Worm (Caenorhabditis elegans) whole organism, L3 larva: ENCODE data around the gene nhr-37.

Source experiments
- ama-1 ChIP-seq: fragments of 150-350 bp; optimal IDR thresholded peaks from 2 replicates; lab custom pipeline; 2018
- ceh-16 ChIP-seq: sonication (generic microtip); optimal IDR thresholded peaks from 2 replicates; lab custom pipeline; 2017; ENCODE audit warnings: missing biosample characterization, missing genetic modification characterization
- elt-1 ChIP-seq: fragments of 150-350 bp; optimal IDR thresholded peaks from 2 replicates; lab custom pipeline; 2014; ENCODE audit warnings: missing biosample characterization, missing genetic modification characterization
- fos-1 ChIP-seq: fragments of 150-350 bp; optimal IDR thresholded peaks from 2 replicates; lab custom pipeline; 2014; ENCODE audit warnings: missing biosample characterization, missing genetic modification characterization
- mdl-1 ChIP-seq: fragments of 150-350 bp; optimal IDR thresholded peaks from 2 replicates; lab custom pipeline; 2014; ENCODE audit warnings: missing biosample characterization, missing genetic modification characterization
- nfya-1 ChIP-seq: sonication (generic microtip); optimal IDR thresholded peaks from 2 replicates; lab custom pipeline; 2017; ENCODE audit warnings: missing genetic modification characterization, mild to moderate bottlenecking, missing compliant biosample characterization, antibody characterized with exemption, moderate library complexity; ENCODE audit not compliant: insufficient read depth
- nhr-77 ChIP-seq: fragments of 150-350 bp; optimal IDR thresholded peaks from 2 replicates; lab custom pipeline; 2014; ENCODE audit warnings: missing biosample characterization, missing genetic modification characterization
- pha-4 ChIP-seq: fragments of 150-350 bp; optimal IDR thresholded peaks from 2 replicates; lab custom pipeline; 2014; ENCODE audit warnings: missing biosample characterization, missing genetic modification reagents, missing genetic modification characterization
- pqm-1 ChIP-seq: fragments of 150-350 bp; optimal IDR thresholded peaks from 2 replicates; lab custom pipeline; 2017; ENCODE audit warnings: missing biosample characterization, missing genetic modification characterization, inconsistent platforms
- snpc-4 ChIP-seq: fragments of 150-350 bp; optimal IDR thresholded peaks from 2 replicates; lab custom pipeline; 2014; ENCODE audit warnings: missing biosample characterization, missing genetic modification characterization

DNA sequence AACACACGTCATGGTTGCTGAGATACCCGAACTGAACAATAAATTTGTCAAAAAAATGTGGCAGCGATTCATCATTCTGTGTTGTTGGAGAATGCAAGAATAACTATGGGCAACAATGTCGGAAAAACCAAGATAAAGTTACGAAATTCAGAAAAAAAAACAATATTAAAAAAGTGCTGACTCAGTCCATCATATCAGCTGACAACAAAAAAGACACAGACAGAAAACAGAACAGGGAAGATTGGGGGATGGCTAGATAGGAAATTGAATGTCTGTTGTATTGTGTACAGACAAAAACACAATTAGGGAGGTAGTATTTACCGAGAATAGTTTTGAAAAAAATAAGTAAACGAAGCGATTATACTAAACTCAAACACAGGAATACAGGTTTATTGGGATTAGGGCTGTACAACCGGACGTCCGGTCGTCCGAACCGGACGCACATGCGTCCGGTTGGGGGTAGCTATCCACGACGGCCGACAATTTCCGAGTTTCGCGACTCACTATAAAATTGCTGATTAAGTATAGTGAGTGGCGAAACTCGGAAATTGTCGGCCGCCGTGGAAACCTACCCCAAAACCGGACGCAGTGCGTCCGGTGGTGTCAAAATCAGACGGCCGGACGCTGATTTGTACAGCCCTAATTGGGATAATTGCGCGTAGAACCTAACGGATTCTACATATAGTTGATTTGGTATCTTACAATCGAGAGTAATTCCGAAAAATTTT, 35.7 kb downstream of the nhr-37 start:
- TF ChIP-seq pqm-1 (no peak), pha-4 (tag; lab: Kevin White, UChicago) (peak; percentile 59), snpc-4 (tag; lab: Kevin White, UChicago) (no peak), mdl-1 (tag; lab: Kevin White, UChicago) (no peak), nfya-1 (tag; lab: Kevin White, UChicago) (no peak), elt-1 (tag; lab: Kevin White, UChicago) (no peak), fos-1 (tag; lab: Kevin White, UChicago) (no peak), nhr-77 (tag; lab: Kevin White, UChicago) (no peak), ceh-16 (no peak), ama-1 (lab: Kevin White, UChicago) (no peak)
